Fruit fly (Drosophila melanogaster): ENCODE data around the gene CG4174.

The CG4174 gene

dm6 chr3L:18617893-18618577 is at the start of gene CG4174, which contains the start of gene CG13380:
Gene CG4174, minus strand, starts transcription at chr3L:18617943.
Gene CG13380, minus strand, starts transcription at chr3L:18617943.
- peak; percentile 43 for TF ChIP-seq CG17801 (GFP tag; optimal IDR thresholded peaks at IDR 0.05; ENCODE audit: partially characterized antibody)

dm6 chr3L:18667115-18667514 is 49.4 kb upstream of the CG4174 start, which contains the start of gene CG42495:
Gene CG42495, plus strand, starts transcription at chr3L:18667361.
- TF ChIP-seq CG17801 (GFP tag; optimal IDR thresholded peaks at IDR 0.05; ENCODE audit: partially characterized antibody), result no peak

dm6 chr3L:18665594-18665993 is 47.9 kb upstream of the CG4174 start:
- no peak for TF ChIP-seq CG17801 (GFP tag; optimal IDR thresholded peaks at IDR 0.05; ENCODE audit: partially characterized antibody)

dm6 chr3L:18653737-18654136 is 36.0 kb upstream of the CG4174 start:
- no peak for TF ChIP-seq CG17801 (GFP tag; optimal IDR thresholded peaks at IDR 0.05; ENCODE audit: partially characterized antibody)

- no peak for TF ChIP-seq CG17801 (GFP tag; optimal IDR thresholded peaks at IDR 0.05; ENCODE audit: partially characterized antibody)
Observed at dm6 chr3L:18643222-18643621, 25.5 kb upstream of the CG4174 start.

dm6 chr3L:18640584-18641527 is 23.1 kb upstream of the CG4174 start:
- TF ChIP-seq CG17801 (GFP tag; optimal IDR thresholded peaks at IDR 0.05; ENCODE audit: partially characterized antibody), result peak; percentile 38

- no peak for TF ChIP-seq CG17801 (GFP tag; optimal IDR thresholded peaks at IDR 0.05; ENCODE audit: partially characterized antibody)
Observed at dm6 chr3L:18638487-18638886, 20.7 kb upstream of the CG4174 start.

- TF ChIP-seq CG17801 (GFP tag; optimal IDR thresholded peaks at IDR 0.05; ENCODE audit: partially characterized antibody), result no peak
Observed at dm6 chr3L:18638043-18638442, 20.3 kb upstream of the CG4174 start.

dm6 chr3L:18637348-18637747 is 19.6 kb upstream of the CG4174 start:
- no peak for TF ChIP-seq CG17801 (GFP tag; optimal IDR thresholded peaks at IDR 0.05; ENCODE audit: partially characterized antibody)

dm6 chr3L:18636782-18637181 is 19.0 kb upstream of the CG4174 start:
- no peak for TF ChIP-seq CG17801 (GFP tag; optimal IDR thresholded peaks at IDR 0.05; ENCODE audit: partially characterized antibody)

- peak; percentile 60 for TF ChIP-seq CG17801 (GFP tag; optimal IDR thresholded peaks at IDR 0.05; ENCODE audit: partially characterized antibody)
Observed at dm6 chr3L:18634792-18635471, 17.2 kb upstream of the CG4174 start.

- no peak for TF ChIP-seq CG17801 (GFP tag; optimal IDR thresholded peaks at IDR 0.05; ENCODE audit: partially characterized antibody)
Observed at dm6 chr3L:18633084-18633483, 15.3 kb upstream of the CG4174 start.

- TF ChIP-seq CG17801 (GFP tag; optimal IDR thresholded peaks at IDR 0.05; ENCODE audit: partially characterized antibody), result no peak
Observed at dm6 chr3L:18632187-18632635, 14.5 kb upstream of the CG4174 start.

- TF ChIP-seq CG17801 (GFP tag; optimal IDR thresholded peaks at IDR 0.05; ENCODE audit: partially characterized antibody), result no peak
Observed at dm6 chr3L:18629874-18630273, 12.1 kb upstream of the CG4174 start.

dm6 chr3L:18628458-18628857 is 10.7 kb upstream of the CG4174 start:
- no peak for TF ChIP-seq CG17801 (GFP tag; optimal IDR thresholded peaks at IDR 0.05; ENCODE audit: partially characterized antibody)

Measured in ovary, adult (tissue).